Fruit fly (Drosophila melanogaster) whole organism, prepupa: Measurements from ENCODE around the gene hec.

Experiments used
- Blimp-1 ChIP-seq: fragments of 200-800 bp; sonication (Bioruptor generic); optimal IDR thresholded peaks from 3 replicates; lab custom pipeline; 2017; ENCODE audit warnings: missing biosample characterization, missing genetic modification characterization, mild to moderate bottlenecking, moderate library complexity, missing genetic modification reagents
- CG10631 ChIP-seq: fragments of 200-800 bp; sonication (Bioruptor generic); optimal IDR thresholded peaks from 2 replicates; lab custom pipeline; 2016; ENCODE audit warnings: missing biosample characterization, missing genetic modification characterization
- CG10669 ChIP-seq: fragments of 200-800 bp; sonication (Bioruptor generic); optimal IDR thresholded peaks from 3 replicates; lab custom pipeline; 2018; ENCODE audit warnings: missing biosample characterization, mild to moderate bottlenecking, missing genetic modification characterization, moderate library complexity
- CG11294 ChIP-seq: fragments of 200-800 bp; sonication (Bioruptor generic); IDR thresholded peaks from 2 replicates; pipeline ENCODE4 v1.3.6; 2022; ENCODE audit warnings: missing biosample characterization, missing genetic modification characterization
- CG11762 ChIP-seq: fragments of 200-800 bp; sonication (Bioruptor generic); optimal IDR thresholded peaks from 3 replicates; lab custom pipeline; 2016; ENCODE audit warnings: missing biosample characterization, missing genetic modification characterization; ENCODE audit not compliant: insufficient read depth
- CG11902 ChIP-seq: fragments of 200-800 bp; sonication (Bioruptor generic); optimal IDR thresholded peaks from 3 replicates; lab custom pipeline; 2016; ENCODE audit warnings: missing biosample characterization, missing genetic modification characterization
- CG15336 ChIP-seq: fragments of 200-800 bp; sonication (Bioruptor generic); IDR thresholded peaks from 2 replicates; pipeline ENCODE4 v1.3.6; 2022; ENCODE audit warnings: missing biosample characterization, missing genetic modification characterization
- CG1621 ChIP-seq: fragments of 200-800 bp; sonication (Bioruptor generic); optimal IDR thresholded peaks from 3 replicates; lab custom pipeline; 2018; ENCODE audit warnings: missing biosample characterization, mild to moderate bottlenecking, missing genetic modification characterization
- CG16779 ChIP-seq: fragments of 200-800 bp; sonication (Bioruptor generic); optimal IDR thresholded peaks from 3 replicates; lab custom pipeline; 2017; ENCODE audit warnings: missing biosample characterization, mild to moderate bottlenecking, missing genetic modification characterization
- CG31627 ChIP-seq: fragments of 200-800 bp; sonication (Bioruptor generic); optimal IDR thresholded peaks from 3 replicates; lab custom pipeline; 2016; ENCODE audit warnings: missing biosample characterization, missing genetic modification characterization
- CG32006 ChIP-seq: fragments of 200-800 bp; sonication (Bioruptor generic); optimal IDR thresholded peaks from 3 replicates; lab custom pipeline; 2017; ENCODE audit warnings: missing biosample characterization, mild to moderate bottlenecking, missing genetic modification characterization
- CG34406 ChIP-seq: fragments of 200-800 bp; sonication (Bioruptor generic); optimal IDR thresholded peaks from 3 replicates; lab custom pipeline; 2016; ENCODE audit warnings: missing biosample characterization, missing genetic modification characterization
- CG3919 ChIP-seq: fragments of 200-800 bp; sonication (Bioruptor generic); optimal IDR thresholded peaks from 3 replicates; lab custom pipeline; 2016; ENCODE audit warnings: missing biosample characterization, missing genetic modification characterization
- CG4318 ChIP-seq: fragments of 200-800 bp; sonication (Bioruptor generic); optimal IDR thresholded peaks from 3 replicates; lab custom pipeline; 2017; ENCODE audit warnings: missing biosample characterization, mild to moderate bottlenecking, missing genetic modification characterization
- CG6808 ChIP-seq: fragments of 200-800 bp; sonication (Bioruptor generic); optimal IDR thresholded peaks from 3 replicates; lab custom pipeline; 2017; ENCODE audit warnings: missing biosample characterization, missing genetic modification characterization, mild to moderate bottlenecking, moderate library complexity, missing genetic modification reagents
- CG6854 ChIP-seq: fragments of 200-800 bp; sonication (Bioruptor generic); optimal IDR thresholded peaks from 2 replicates; lab custom pipeline; 2017; ENCODE audit warnings: missing biosample characterization, mild to moderate bottlenecking, missing genetic modification characterization
- CG7368 ChIP-seq: fragments of 200-800 bp; sonication (Bioruptor generic); optimal IDR thresholded peaks from 3 replicates; lab custom pipeline; 2016; ENCODE audit warnings: missing biosample characterization, missing genetic modification characterization
- CG8119 ChIP-seq: fragments of 200-800 bp; sonication (Bioruptor generic); IDR thresholded peaks from 3 replicates; pipeline ENCODE4 v1.3.6; 2022; ENCODE audit warnings: missing biosample characterization, missing genetic modification characterization
- CG8319 ChIP-seq: fragments of 200-800 bp; sonication (Bioruptor generic); optimal IDR thresholded peaks from 3 replicates; lab custom pipeline; 2016; ENCODE audit warnings: missing biosample characterization, missing genetic modification characterization
- CG8632 ChIP-seq: fragments of 200-800 bp; sonication (Bioruptor generic); optimal IDR thresholded peaks from 3 replicates; lab custom pipeline; 2016; ENCODE audit warnings: missing biosample characterization, missing genetic modification characterization
- CG9139 ChIP-seq: fragments of 200-800 bp; sonication (Bioruptor generic); optimal IDR thresholded peaks from 3 replicates; lab custom pipeline; 2017; ENCODE audit warnings: missing biosample characterization, mild to moderate bottlenecking, missing genetic modification characterization
- Eip75B ChIP-seq: fragments of 200-800 bp; sonication (Bioruptor generic); optimal IDR thresholded peaks from 3 replicates; lab custom pipeline; 2016; ENCODE audit warnings: missing biosample characterization, missing genetic modification characterization
- Eip93F ChIP-seq: fragments of 200-800 bp; sonication (Bioruptor generic); optimal IDR thresholded peaks from 2 replicates; lab custom pipeline; 2016; ENCODE audit warnings: missing biosample characterization, mild to moderate bottlenecking, missing genetic modification characterization
- Ets21C ChIP-seq: fragments of 200-800 bp; sonication (Bioruptor generic); optimal IDR thresholded peaks from 3 replicates; lab custom pipeline; 2016; ENCODE audit warnings: missing biosample characterization, missing genetic modification characterization
- Ets96B ChIP-seq: fragments of 200-800 bp; optimal IDR thresholded peaks from 2 replicates; lab custom pipeline; 2019; ENCODE audit warnings: missing biosample characterization, mild to moderate bottlenecking, missing genetic modification characterization, moderate library complexity
- Hr38 ChIP-seq: sonication (Bioruptor generic); optimal IDR thresholded peaks from 2 replicates; lab custom pipeline; 2016; ENCODE audit warnings: missing biosample characterization, missing genetic modification characterization
- Hr39 ChIP-seq: fragments of 200-800 bp; sonication (Bioruptor generic); optimal IDR thresholded peaks from 2 replicates; lab custom pipeline; 2016; ENCODE audit warnings: missing biosample characterization, missing genetic modification characterization
- Hr4 ChIP-seq: fragments of 200-800 bp; sonication (Bioruptor generic); optimal IDR thresholded peaks from 3 replicates; lab custom pipeline; 2016; ENCODE audit warnings: missing biosample characterization, missing genetic modification characterization
- Lpt ChIP-seq: fragments of 200-800 bp; sonication (Bioruptor generic); optimal IDR thresholded peaks from 3 replicates; lab custom pipeline; 2016; ENCODE audit warnings: missing biosample characterization, missing genetic modification characterization
- Met ChIP-seq: fragments of 200-800 bp; sonication (Bioruptor generic); optimal IDR thresholded peaks from 3 replicates; lab custom pipeline; 2016; ENCODE audit warnings: missing biosample characterization, missing genetic modification characterization
- Smox ChIP-seq: fragments of 200-800 bp; sonication (Bioruptor generic); optimal IDR thresholded peaks from 3 replicates; lab custom pipeline; 2016; ENCODE audit warnings: missing biosample characterization, missing genetic modification characterization
- Sox102F ChIP-seq: fragments of 200-800 bp; sonication (Bioruptor generic); optimal IDR thresholded peaks from 2 replicates; lab custom pipeline; 2016; ENCODE audit warnings: missing biosample characterization, mild to moderate bottlenecking, missing genetic modification characterization
- Sox14 ChIP-seq: fragments of 200-800 bp; sonication (Bioruptor generic); optimal IDR thresholded peaks from 3 replicates; lab custom pipeline; 2016; ENCODE audit warnings: missing biosample characterization, missing genetic modification characterization
- Sox15 ChIP-seq: fragments of 200-800 bp; sonication (Bioruptor generic); optimal IDR thresholded peaks from 3 replicates; lab custom pipeline; 2016; ENCODE audit warnings: missing biosample characterization, missing genetic modification characterization
- achi ChIP-seq: fragments of 200-800 bp; sonication (Bioruptor generic); optimal IDR thresholded peaks from 3 replicates; lab custom pipeline; 2016; ENCODE audit warnings: missing biosample characterization, missing genetic modification characterization
- acj6 ChIP-seq: fragments of 200-800 bp; sonication (Bioruptor generic); optimal IDR thresholded peaks from 3 replicates; lab custom pipeline; 2016; ENCODE audit warnings: missing biosample characterization, missing genetic modification characterization
- cyc ChIP-seq: fragments of 200-800 bp; sonication (Bioruptor generic); optimal IDR thresholded peaks from 3 replicates; lab custom pipeline; 2016; ENCODE audit warnings: missing biosample characterization, missing genetic modification characterization
- dsx ChIP-seq: fragments of 200-800 bp; optimal IDR thresholded peaks from 3 replicates; lab custom pipeline; 2019; ENCODE audit warnings: missing biosample characterization, mild to moderate bottlenecking, missing genetic modification characterization, moderate library complexity; ENCODE audit not compliant: poor library complexity, severe bottlenecking
- eg ChIP-seq: fragments of 200-800 bp; sonication (Bioruptor generic); IDR thresholded peaks from 3 replicates; pipeline ENCODE4 v1.3.6; 2022; ENCODE audit warnings: missing biosample characterization, missing genetic modification characterization
- esn ChIP-seq: fragments of 200-800 bp; sonication (Bioruptor generic); optimal IDR thresholded peaks from 2 replicates; lab custom pipeline; 2016; ENCODE audit warnings: missing biosample characterization, mild to moderate bottlenecking, missing genetic modification characterization, moderate library complexity
- fd59A ChIP-seq: fragments of 200-800 bp; sonication (Bioruptor generic); optimal IDR thresholded peaks from 2 replicates; lab custom pipeline; 2017; ENCODE audit warnings: missing biosample characterization, mild to moderate bottlenecking, missing genetic modification characterization, missing genetic modification reagents
- fkh ChIP-seq: fragments of 200-800 bp; sonication (Bioruptor generic); optimal IDR thresholded peaks from 3 replicates; lab custom pipeline; 2017; ENCODE audit warnings: missing biosample characterization, mild to moderate bottlenecking, missing genetic modification characterization, moderate library complexity
- lz ChIP-seq: fragments of 200-800 bp; sonication (Bioruptor generic); optimal IDR thresholded peaks from 3 replicates; lab custom pipeline; 2016; ENCODE audit warnings: missing biosample characterization, missing genetic modification characterization
- net ChIP-seq: fragments of 200-800 bp; sonication (Bioruptor generic); optimal IDR thresholded peaks from 3 replicates; lab custom pipeline; 2016; ENCODE audit warnings: missing biosample characterization, missing genetic modification characterization
- pdm3 ChIP-seq: fragments of 200-800 bp; sonication (Bioruptor generic); optimal IDR thresholded peaks from 3 replicates; lab custom pipeline; 2016; ENCODE audit warnings: missing biosample characterization, missing genetic modification characterization
- spab ChIP-seq: fragments of 200-800 bp; sonication (Bioruptor generic); optimal IDR thresholded peaks from 2 replicates; lab custom pipeline; 2017; ENCODE audit warnings: missing biosample characterization, mild to moderate bottlenecking, missing genetic modification characterization, missing genetic modification reagents
- svp ChIP-seq: fragments of 200-800 bp; sonication (Bioruptor generic); peaks from one replicate; lab custom pipeline; 2016; ENCODE audit warnings: missing biosample characterization, missing genetic modification characterization
- topi ChIP-seq: fragments of 200-800 bp; sonication (Bioruptor generic); optimal IDR thresholded peaks from 3 replicates; lab custom pipeline; 2016; ENCODE audit warnings: missing biosample characterization, missing genetic modification characterization

hec gene

DNA sequence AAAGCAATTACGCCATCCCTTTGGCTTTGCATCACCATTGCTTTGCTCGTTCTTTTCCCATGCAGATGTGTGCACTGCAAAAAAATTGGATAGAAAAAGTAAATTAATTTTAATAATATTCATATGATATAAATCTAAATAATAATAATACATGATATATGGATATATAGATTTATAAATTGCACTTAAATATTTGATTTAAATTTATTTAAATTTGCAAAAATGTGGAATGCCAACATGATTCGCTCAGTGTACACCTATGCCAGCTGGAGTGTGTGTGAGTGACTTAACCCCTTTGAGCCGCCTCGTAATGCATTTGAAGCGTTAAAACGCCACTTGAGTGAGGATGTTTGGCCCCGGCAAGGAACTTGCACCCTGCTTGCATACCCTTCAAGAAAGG lies 43.5 kb downstream of the hec start (continued):
- no peak for TF ChIP-seq CG11294 (GFP tag; lab: Robert Waterston, UW)
- TF ChIP-seq Blimp-1 (GFP tag; lab: Kevin White, UChicago), result no peak
- TF ChIP-seq CG11902, result no peak
- no peak for TF ChIP-seq Eip93F (GFP tag; lab: Kevin White, UChicago)
- no peak for TF ChIP-seq pdm3 (GFP tag; lab: Kevin White, UChicago)
- 0 out of 2 replicates have a peak, but pooled peaks have one; percentile 13 for TF ChIP-seq CG15336 (GFP tag; lab: Robert Waterston, UW)
- TF ChIP-seq CG6808 (GFP tag; lab: Kevin White, UChicago), result peak; percentile 23

dm6 chrX:12909577-12910426 lies 47.5 kb downstream of the hec start, which contains the start of the genes Brms1 and CG4645:
Gene Brms1 (minus strand): TSS chrX:12909622.
Gene CG4645 (plus strand): TSS chrX:12909953.
- no peak for TF ChIP-seq CG1621 (tag; lab: Kevin White, UChicago)
- TF ChIP-seq Met (GFP tag; lab: Kevin White, UChicago), result peak; percentile 33
- no peak for TF ChIP-seq CG16779 (tag; lab: Kevin White, UChicago)
- TF ChIP-seq Sox102F (GFP tag; lab: Kevin White, UChicago), result no peak
- peak; percentile 15 for TF ChIP-seq Ets96B (tag; lab: Kevin White, UChicago)
- no peak for TF ChIP-seq Blimp-1 (GFP tag; lab: Kevin White, UChicago)
- peak; percentile 1 for TF ChIP-seq CG10669 (GFP tag; lab: Kevin White, UChicago)
- TF ChIP-seq Ets21C (GFP tag; lab: Kevin White, UChicago), result peak; percentile 33
- TF ChIP-seq achi, result peak; percentile 30
- TF ChIP-seq fkh (GFP tag; lab: Kevin White, UChicago), result peak; percentile 7
- peak; percentile 16 for TF ChIP-seq CG8319 (GFP tag; lab: Kevin White, UChicago)
- TF ChIP-seq Sox15 (GFP tag; lab: Kevin White, UChicago), result peak; percentile 22
- no peak for TF ChIP-seq Lpt (GFP tag; lab: Kevin White, UChicago)
- no peak for TF ChIP-seq net (GFP tag; lab: Kevin White, UChicago)
- peak; percentile 53 for TF ChIP-seq topi (GFP tag; lab: Kevin White, UChicago)
- peak; percentile 18 for TF ChIP-seq CG4318
- peak; percentile 31 for TF ChIP-seq Hr39 (GFP tag; lab: Kevin White, UChicago)
- peak; percentile 66 for TF ChIP-seq CG10631
- no peak for TF ChIP-seq CG11294 (GFP tag; lab: Robert Waterston, UW)
- peak; percentile 34 for TF ChIP-seq CG11762 (GFP tag; lab: Kevin White, UChicago)
- peak; percentile 31 for TF ChIP-seq Hr4 (GFP tag; lab: Kevin White, UChicago)
- TF ChIP-seq Smox, result peak; percentile 26
- no peak for TF ChIP-seq CG7368 (GFP tag; lab: Kevin White, UChicago)
- TF ChIP-seq Hr38, result no peak
- no peak for TF ChIP-seq CG8119 (GFP tag; lab: Robert Waterston, UW)
- peak; percentile 33 for TF ChIP-seq fd59A (GFP tag; lab: Kevin White, UChicago)
- TF ChIP-seq Sox14 (GFP tag; lab: Kevin White, UChicago), result peak; percentile 9
- peak; percentile 9 for TF ChIP-seq Eip75B (GFP tag; lab: Kevin White, UChicago)
- peak; percentile 59 for TF ChIP-seq esn (GFP tag; lab: Kevin White, UChicago)
- peak; percentile 18 for TF ChIP-seq CG8632
- no peak for TF ChIP-seq dsx (GFP tag; lab: Kevin White, UChicago)
- TF ChIP-seq CG9139, result no peak
- TF ChIP-seq svp (GFP tag; lab: Kevin White, UChicago), result peak; percentile 76
- TF ChIP-seq CG6808 (GFP tag; lab: Kevin White, UChicago), result peak; percentile 38
- TF ChIP-seq acj6, result peak; percentile 55
- TF ChIP-seq spab (GFP tag; lab: Kevin White, UChicago), result no peak
- TF ChIP-seq CG6854 (GFP tag; lab: Kevin White, UChicago), result no peak
- peak; percentile 51 for TF ChIP-seq cyc
- peak; percentile 48 for TF ChIP-seq CG3919 (GFP tag; lab: Kevin White, UChicago)
- 0 out of 3 replicates have a peak, but pooled peaks have one; percentile 15 for TF ChIP-seq eg (GFP tag; lab: Robert Waterston, UW)
- peak; percentile 29 for TF ChIP-seq CG34406 (GFP tag; lab: Kevin White, UChicago)
- TF ChIP-seq CG32006, result peak; percentile 58
- peak; percentile 52 for TF ChIP-seq lz (GFP tag; lab: Kevin White, UChicago)
- peak; percentile 47 for TF ChIP-seq CG31627
